Worm (Caenorhabditis elegans): ENCODE results near the gene pigk-1.

The pigk-1 gene

ce11 chrIV:11100271-11100670 lies 9.5 kb downstream of the pigk-1 start, which contains the start of gene str-3:
Gene str-3 (minus strand): TSS chrIV:11100371.
- TF ChIP-seq unc-62 (GFP tag; optimal IDR thresholded peaks at IDR 0.05 in 1 of 2) (peak in 1 of 2 experiments; percentile 33), unc-62 (tag; optimal IDR thresholded peaks at IDR 0.05) (no peak), unc-39 (tag; optimal IDR thresholded peaks at IDR 0.05) (no peak)

ce11 chrIV:11097795-11098194 lies 12.0 kb downstream of the pigk-1 start, which contains the start of gene M7.12:
Gene M7.12 (minus strand): TSS chrIV:11097982.
- TF ChIP-seq nhr-76 (tag; optimal IDR thresholded peaks at IDR 0.05) (peak; percentile 76), hlh-11 (tag; optimal IDR thresholded peaks at IDR 0.05) (no peak)

ce11 chrIV:11094974-11095373 lies 14.8 kb downstream of the pigk-1 start, which contains the start of gene M7.8:
Gene M7.8 (minus strand): TSS chrIV:11095085.
- TF ChIP-seq lsy-2 (tag; optimal IDR thresholded peaks at IDR 0.05) (peak in 1 of 2 experiments; percentile 24), ZK337.2 (GFP tag; IDR thresholded peaks at IDR 0.05) (no peak), aha-1 (tag) (peak; percentile 42), fkh-10 (GFP tag; optimal IDR thresholded peaks at IDR 0.05) (peak; percentile 86), attf-4 (tag; optimal IDR thresholded peaks at IDR 0.05) (no peak), unc-62 (GFP tag; optimal IDR thresholded peaks at IDR 0.05 in 1 of 2) (peak in 1 of 2 experiments; percentile 93), unc-62 (tag; optimal IDR thresholded peaks at IDR 0.05) (no peak)

DNA sequence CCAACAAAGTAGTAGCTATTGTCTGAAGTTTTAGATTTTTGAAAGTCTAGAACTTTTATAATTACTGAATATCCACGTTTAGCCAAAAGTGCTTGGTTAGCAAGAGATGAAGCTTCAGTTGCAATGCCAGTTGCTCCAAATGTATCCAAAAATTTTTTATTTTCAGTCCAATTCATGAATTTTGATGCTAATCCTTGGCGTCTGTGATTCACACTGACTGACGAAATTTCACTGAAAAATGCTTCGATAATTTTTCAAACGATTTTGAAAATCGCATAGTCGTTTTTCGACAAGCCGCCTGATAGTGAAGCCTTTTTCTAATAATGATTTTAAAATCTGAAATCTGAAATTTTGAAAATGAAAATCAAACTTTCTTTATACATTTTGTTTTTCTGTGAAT lies 15.8 kb downstream of the pigk-1 start:
- TF ChIP-seq lin-1 (GFP tag; IDR thresholded peaks at IDR 0.05): no peak
- TF ChIP-seq aha-1 (tag): peak; percentile 93
- TF ChIP-seq hlh-30 (tag; optimal IDR thresholded peaks at IDR 0.05; ENCODE audit: insufficient read depth): no peak
- no peak for TF ChIP-seq duxl-1 (tag; optimal IDR thresholded peaks at IDR 0.05; ENCODE audit: poor library complexity)
- TF ChIP-seq lin-13 (GFP tag; optimal IDR thresholded peaks at IDR 0.05): no peak
- TF ChIP-seq mxl-2 (GFP tag; conservative IDR thresholded peaks at IDR 0.05): no peak
- TF ChIP-seq lin-39 (tag; optimal IDR thresholded peaks at IDR 0.05): no peak

- TF ChIP-seq ctbp-1 (GFP tag; IDR thresholded peaks at IDR 0.05): no peak
- TF ChIP-seq pqm-1 (tag; optimal IDR thresholded peaks at IDR 0.05): no peak
- TF ChIP-seq php-3 (GFP tag; IDR thresholded peaks at IDR 0.05): no peak
- TF ChIP-seq daf-12 (tag; optimal IDR thresholded peaks at IDR 0.05): no peak
- no peak for TF ChIP-seq F26F4.8 (GFP tag; conservative IDR thresholded peaks at IDR 0.05)
- TF ChIP-seq aha-1 (tag): peak; percentile 65
- no peak for TF ChIP-seq tag-97 (GFP tag; IDR thresholded peaks at IDR 0.05)
- TF ChIP-seq snpc-4 (tag; optimal IDR thresholded peaks at IDR 0.05): no peak
- no peak for TF ChIP-seq nhr-11 (tag; optimal IDR thresholded peaks at IDR 0.05)
- peak; percentile 55 for TF ChIP-seq hlh-11 (tag; optimal IDR thresholded peaks at IDR 0.05)
- no peak for TF ChIP-seq dmd-9 (GFP tag; IDR thresholded peaks at IDR 0.05)
- no peak for TF ChIP-seq ceh-28 (tag; optimal IDR thresholded peaks at IDR 0.05)
- TF ChIP-seq F44E2.7 (GFP tag; IDR thresholded peaks at IDR 0.05): no peak
- TF ChIP-seq ZK337.2 (GFP tag; IDR thresholded peaks at IDR 0.05): no peak
- no peak for TF ChIP-seq nhr-76 (tag; optimal IDR thresholded peaks at IDR 0.05)
- TF ChIP-seq dmd-8 (GFP tag; IDR thresholded peaks at IDR 0.05): no peak
- TF ChIP-seq hlh-30 (tag; optimal IDR thresholded peaks at IDR 0.05; ENCODE audit: insufficient read depth): peak; percentile 43
- no peak for TF ChIP-seq spr-3 (GFP tag; optimal IDR thresholded peaks at IDR 0.05)
- no peak for TF ChIP-seq aly-2 (tag; optimal IDR thresholded peaks at IDR 0.05)
- no peak for TF ChIP-seq dpl-1 (GFP tag; optimal IDR thresholded peaks at IDR 0.05)
- TF ChIP-seq skn-1 (tag; optimal IDR thresholded peaks at IDR 0.05): no peak
- TF ChIP-seq mdt-29 (GFP tag; IDR thresholded peaks at IDR 0.05): no peak
- no peak for TF ChIP-seq arid-1 (GFP tag; conservative IDR thresholded peaks at IDR 0.05)
- TF ChIP-seq nhr-111 (GFP tag; optimal IDR thresholded peaks at IDR 0.05): no peak
- TF ChIP-seq lir-3 (tag; optimal IDR thresholded peaks at IDR 0.05): no peak
- TF ChIP-seq ceh-62 (tag; optimal IDR thresholded peaks at IDR 0.05): no peak
- no peak for TF ChIP-seq fos-1 (tag; optimal IDR thresholded peaks at IDR 0.05)
- TF ChIP-seq egl-27 (tag; optimal IDR thresholded peaks at IDR 0.05): no peak
- no peak for TF ChIP-seq ces-1 (GFP tag; optimal IDR thresholded peaks at IDR 0.05)
- TF ChIP-seq unc-62 (GFP tag; optimal IDR thresholded peaks at IDR 0.05 in 1 of 2): peak in 1 of 2 experiments; percentile 98
- TF ChIP-seq unc-62 (tag; optimal IDR thresholded peaks at IDR 0.05): no peak
- TF ChIP-seq set-16 (GFP tag; IDR thresholded peaks at IDR 0.05): no peak
- no peak for TF ChIP-seq attf-4 (tag; optimal IDR thresholded peaks at IDR 0.05)
- no peak for TF ChIP-seq Y75B8A.6 (GFP tag; IDR thresholded peaks at IDR 0.05)
- no peak for TF ChIP-seq lin-1 (GFP tag; IDR thresholded peaks at IDR 0.05)
- TF ChIP-seq Y48G9A.11 (GFP tag; IDR thresholded peaks at IDR 0.05): no peak
Measured at ce11 chrIV:11092502-11093080, 17.2 kb downstream of the pigk-1 start, which contains the start of gene bcc-1. Gene bcc-1 (minus strand): TSS chrIV:11092552.
